Worm (Caenorhabditis elegans): ENCODE results near the gene cct-2.

ce11 chrII:8947391-8947790, 19.9 kb downstream of the cct-2 start, which contains the start of gene cutl-15:
- TF ChIP-seq D2030.7 (GFP tag; IDR thresholded peaks at IDR 0.05) (no peak), nhr-90 (tag; optimal IDR thresholded peaks at IDR 0.05) (no peak), pha-4 (tag; optimal IDR thresholded peaks at IDR 0.05) (no peak), nfya-1 (tag; optimal IDR thresholded peaks at IDR 0.05; ENCODE audit: borderline replicate concordance, insufficient read depth) (no peak), unc-62 (GFP tag; optimal IDR thresholded peaks at IDR 0.05) (no peak), Y53G8AR.9 (GFP tag; conservative IDR thresholded peaks at IDR 0.05) (no peak), ama-1 (optimal IDR thresholded peaks at IDR 0.05) (no peak), ama-1 (GFP tag; optimal IDR thresholded peaks at IDR 0.05) (no peak)
